Fruit fly (Drosophila melanogaster) whole organism, embryonic: ENCODE measurements around the gene CG33331.

Experiments used
- Atf6 ChIP-seq: fragments of 200-800 bp; sonication (Bioruptor generic); IDR thresholded peaks from 2 replicates; pipeline ENCODE4 v1.3.6; 2022; ENCODE audit warnings: missing biosample characterization, missing genetic modification characterization
- CG11093 ChIP-seq: fragments of 200-800 bp; sonication (Bioruptor generic); IDR thresholded peaks from 3 replicates; pipeline ENCODE4 v1.3.6; 2022; ENCODE audit warnings: missing biosample characterization, missing genetic modification characterization
- CG11560 ChIP-seq: fragments of 200-800 bp; sonication (Bioruptor generic); IDR thresholded peaks from 3 replicates; pipeline ENCODE4 v1.3.6; 2022; ENCODE audit warnings: missing biosample characterization, missing genetic modification characterization
- CG11695 ChIP-seq: fragments of 200-800 bp; sonication (Bioruptor generic); IDR thresholded peaks from 3 replicates; pipeline ENCODE4 v1.3.6; 2022; ENCODE audit warnings: missing biosample characterization, missing genetic modification characterization
- CG12236 ChIP-seq: fragments of 200-800 bp; sonication (Bioruptor generic); optimal IDR thresholded peaks from 2 replicates; lab custom pipeline; 2016; ENCODE audit warnings: missing biosample characterization, missing genetic modification characterization
- CG14050 ChIP-seq: fragments of 200-800 bp; sonication (Bioruptor generic); IDR thresholded peaks from 3 replicates; pipeline ENCODE4 v1.3.6; 2022; ENCODE audit warnings: missing biosample characterization, missing genetic modification characterization
- CG15011 ChIP-seq: fragments of 200-800 bp; sonication (Bioruptor generic); optimal IDR thresholded peaks from 3 replicates; lab custom pipeline; 2018; ENCODE audit warnings: missing biosample characterization, mild to moderate bottlenecking, missing genetic modification characterization
- CG17361 ChIP-seq: fragments of 200-800 bp; sonication (Bioruptor generic); IDR thresholded peaks from 3 replicates; pipeline ENCODE4 v1.3.6; 2022; ENCODE audit warnings: missing biosample characterization, missing genetic modification characterization
- CG17829 ChIP-seq: fragments of 200-800 bp; optimal IDR thresholded peaks from 2 replicates; lab custom pipeline; 2019; ENCODE audit warnings: missing biosample characterization, mild to moderate bottlenecking, missing genetic modification characterization, moderate library complexity
- CG18262 ChIP-seq: fragments of 200-800 bp; optimal IDR thresholded peaks from 3 replicates; lab custom pipeline; 2019; ENCODE audit warnings: missing biosample characterization, mild to moderate bottlenecking, missing genetic modification characterization, moderate library complexity
- CG18619 ChIP-seq: fragments of 200-800 bp; sonication (Bioruptor generic); optimal IDR thresholded peaks from 3 replicates; lab custom pipeline; 2017; ENCODE audit warnings: missing biosample characterization, mild to moderate bottlenecking, missing genetic modification characterization
- CG2120 ChIP-seq: fragments of 200-800 bp; sonication (Bioruptor generic); optimal IDR thresholded peaks from 3 replicates; lab custom pipeline; 2016; ENCODE audit warnings: missing biosample characterization, missing genetic modification characterization
- CG30403 ChIP-seq: fragments of 200-800 bp; sonication (Bioruptor generic); optimal IDR thresholded peaks from 3 replicates; lab custom pipeline; 2016; ENCODE audit warnings: missing biosample characterization, missing genetic modification characterization
- CG31365 ChIP-seq: fragments of 200-800 bp; sonication (Bioruptor generic); optimal IDR thresholded peaks from 2 replicates; lab custom pipeline; 2018; ENCODE audit warnings: missing biosample characterization, mild to moderate bottlenecking, missing genetic modification characterization
- CG3847 ChIP-seq: fragments of 200-800 bp; sonication (Bioruptor generic); IDR thresholded peaks from 2 replicates; pipeline ENCODE4 v1.3.6; 2022; ENCODE audit warnings: missing biosample characterization, missing genetic modification characterization
- CG6854 ChIP-seq: fragments of 200-800 bp; sonication (Bioruptor generic); optimal IDR thresholded peaks from 3 replicates; lab custom pipeline; 2017; ENCODE audit warnings: missing biosample characterization, mild to moderate bottlenecking, missing genetic modification characterization
- CG8290 ChIP-seq, 3 experiments: fragments of 200-800 bp; sonication (Bioruptor generic); optimal IDR thresholded peaks; 2 replicates each; lab custom pipeline; 2016 to 2019; ENCODE audit warnings: missing biosample characterization in 3 of 3, missing genetic modification characterization in 3 of 3, mild to moderate bottlenecking in 2 of 3, moderate library complexity in 1 of 3
- CG8924 ChIP-seq: fragments of 200-800 bp; optimal IDR thresholded peaks from 3 replicates; lab custom pipeline; 2019; ENCODE audit warnings: missing biosample characterization, mild to moderate bottlenecking, missing genetic modification characterization, moderate library complexity
- CG9727 ChIP-seq: fragments of 200-800 bp; sonication (Bioruptor generic); optimal IDR thresholded peaks from 3 replicates; lab custom pipeline; 2017; ENCODE audit warnings: missing biosample characterization, mild to moderate bottlenecking, missing genetic modification characterization
- D ChIP-seq, 2 experiments: fragments of 200-800 bp in 1 of 2; fragments of >200 bp in 1 of 2; sonication (Bioruptor generic) in 1 of 2; optimal IDR thresholded peaks; 2 replicates in 1 of 2; 3 replicates in 1 of 2; lab custom pipeline; 2017; ENCODE audit warnings: mild to moderate bottlenecking in 1 of 2, missing biosample characterization in 1 of 2, missing genetic modification characterization in 1 of 2, missing genetic modification reagents in 1 of 2
- HHEX ChIP-seq: fragments of 200-800 bp; sonication (Bioruptor generic); optimal IDR thresholded peaks from 3 replicates; lab custom pipeline; 2017; ENCODE audit warnings: missing biosample characterization, mild to moderate bottlenecking, missing genetic modification characterization, missing genetic modification reagents
- Hr3 ChIP-seq: fragments of 200-800 bp; sonication (Bioruptor generic); optimal IDR thresholded peaks from 3 replicates; lab custom pipeline; 2016; ENCODE audit warnings: missing biosample characterization, missing genetic modification characterization
- Jarid2 ChIP-seq: fragments of 200-800 bp; sonication (Bioruptor generic); optimal IDR thresholded peaks from 3 replicates; lab custom pipeline; 2017; ENCODE audit warnings: mild to moderate bottlenecking, missing biosample characterization, missing genetic modification reagents, missing genetic modification characterization
- Mrtf ChIP-seq: fragments of 200-800 bp; sonication (Bioruptor generic); IDR thresholded peaks from 3 replicates; pipeline ENCODE4 v1.3.6; 2022; ENCODE audit warnings: missing biosample characterization, missing genetic modification characterization
- NfI ChIP-seq: fragments of 200-800 bp; sonication (Bioruptor generic); optimal IDR thresholded peaks from 3 replicates; lab custom pipeline; 2018; ENCODE audit warnings: missing biosample characterization, mild to moderate bottlenecking, missing genetic modification characterization, moderate library complexity
- Poxn ChIP-seq: fragments of 200-800 bp; sonication (Bioruptor generic); IDR thresholded peaks from 2 replicates; pipeline ENCODE4 v1.3.6; 2022; ENCODE audit warnings: missing biosample characterization, missing genetic modification characterization
- Side ChIP-seq: fragments of 200-800 bp; sonication (Bioruptor generic); optimal IDR thresholded peaks from 2 replicates; lab custom pipeline; 2016; ENCODE audit warnings: missing biosample characterization, missing genetic modification characterization
- Sox102F ChIP-seq: fragments of 200-800 bp; sonication (Bioruptor generic); optimal IDR thresholded peaks from 2 replicates; lab custom pipeline; 2018; ENCODE audit warnings: missing biosample characterization, mild to moderate bottlenecking, missing genetic modification characterization, moderate library complexity
- Xrp1 ChIP-seq: fragments of 200-800 bp; sonication (Bioruptor generic); IDR thresholded peaks from 2 replicates; pipeline ENCODE4 v1.3.6; 2022; ENCODE audit warnings: missing biosample characterization, missing genetic modification characterization
- abd-A ChIP-seq: fragments of 200-800 bp; sonication (Bioruptor generic); optimal IDR thresholded peaks from 3 replicates; lab custom pipeline; 2019; ENCODE audit warnings: missing biosample characterization, mild to moderate bottlenecking, missing genetic modification characterization, moderate library complexity
- ac ChIP-seq: fragments of 200-800 bp; sonication (Bioruptor generic); optimal IDR thresholded peaks from 3 replicates; lab custom pipeline; 2017; ENCODE audit warnings: missing biosample characterization, mild to moderate bottlenecking, missing genetic modification characterization
- aop ChIP-seq: fragments of 200-800 bp; sonication (Bioruptor generic); IDR thresholded peaks from 2 replicates; pipeline ENCODE4 v1.3.6; 2022; ENCODE audit warnings: missing biosample characterization, missing genetic modification characterization
- ara ChIP-seq: fragments of 200-800 bp; sonication (Bioruptor generic); IDR thresholded peaks from 2 replicates; pipeline ENCODE4 v1.3.6; 2022; ENCODE audit warnings: missing biosample characterization, missing genetic modification characterization
- da ChIP-seq: fragments of 200-800 bp; sonication (Bioruptor generic); optimal IDR thresholded peaks from 2 replicates; lab custom pipeline; 2016; ENCODE audit warnings: missing biosample characterization, missing genetic modification characterization
- emc ChIP-seq: fragments of 200-800 bp; sonication (Bioruptor generic); optimal IDR thresholded peaks from 2 replicates; lab custom pipeline; 2016; ENCODE audit warnings: missing biosample characterization, missing genetic modification characterization
- esg ChIP-seq: fragments of 200-800 bp; sonication (Bioruptor generic); conservative IDR thresholded peaks from 2 replicates; pipeline ENCODE4 v1.3.6; 2022; ENCODE audit warnings: missing biosample characterization, missing genetic modification characterization
- fu2 ChIP-seq: fragments of 200-800 bp; sonication (Bioruptor generic); optimal IDR thresholded peaks from 2 replicates; lab custom pipeline; 2016; ENCODE audit warnings: missing biosample characterization, missing genetic modification characterization
- grn ChIP-seq: fragments of 200-800 bp; sonication (Bioruptor generic); optimal IDR thresholded peaks from 3 replicates; lab custom pipeline; 2017; ENCODE audit warnings: missing biosample characterization, missing genetic modification characterization
- lmd ChIP-seq: fragments of 200-800 bp; sonication (Bioruptor generic); IDR thresholded peaks from 2 replicates; pipeline ENCODE4 v1.3.6; 2022; ENCODE audit warnings: missing biosample characterization, missing genetic modification characterization
- luna ChIP-seq: fragments of 200-800 bp; sonication (Bioruptor generic); optimal IDR thresholded peaks from 2 replicates; lab custom pipeline; 2016; ENCODE audit warnings: missing biosample characterization, missing genetic modification characterization
- nerfin-2 ChIP-seq: fragments of 200-800 bp; sonication (Bioruptor generic); IDR thresholded peaks from 2 replicates; pipeline ENCODE4 v1.3.6; 2022; ENCODE audit warnings: missing biosample characterization, missing genetic modification characterization; ENCODE audit not compliant: partially characterized antibody
- onecut ChIP-seq: fragments of 200-800 bp; sonication (Bioruptor generic); IDR thresholded peaks from 2 replicates; pipeline ENCODE4 v1.3.6; 2022; ENCODE audit warnings: missing biosample characterization, missing genetic modification characterization
- salm ChIP-seq: fragments of 200-800 bp; sonication (Bioruptor generic); optimal IDR thresholded peaks from 2 replicates; lab custom pipeline; 2018; ENCODE audit warnings: missing biosample characterization, mild to moderate bottlenecking, missing genetic modification characterization
- sens ChIP-seq: fragments of 200-800 bp; sonication (Bioruptor generic); peaks from one replicate; lab custom pipeline; 2016; ENCODE audit warnings: missing biosample characterization, missing genetic modification characterization
- sens-2 ChIP-seq: fragments of 200-800 bp; sonication (Bioruptor generic); IDR thresholded peaks from 2 replicates; pipeline ENCODE4 v1.3.6; 2022; ENCODE audit warnings: missing biosample characterization, missing genetic modification characterization
- seq ChIP-seq: fragments of 200-800 bp; sonication (Bioruptor generic); IDR thresholded peaks from 2 replicates; pipeline ENCODE4 v1.3.6; 2022; ENCODE audit warnings: missing biosample characterization, missing genetic modification characterization
- slbo ChIP-seq: fragments of 200-800 bp; sonication (Bioruptor generic); IDR thresholded peaks from 2 replicates; pipeline ENCODE4 v1.3.6; 2022; ENCODE audit warnings: missing biosample characterization, missing genetic modification characterization
- sob ChIP-seq: fragments of 200-800 bp; sonication (Bioruptor generic); IDR thresholded peaks from 2 replicates; pipeline ENCODE4 v1.3.6; 2022; ENCODE audit warnings: missing biosample characterization, missing genetic modification characterization
- tap ChIP-seq: fragments of 200-800 bp; optimal IDR thresholded peaks from 3 replicates; lab custom pipeline; 2019; ENCODE audit warnings: missing biosample characterization, mild to moderate bottlenecking, missing genetic modification characterization, moderate library complexity
- twi ChIP-seq: fragments of 200-800 bp; optimal IDR thresholded peaks from 2 replicates; lab custom pipeline; 2019; ENCODE audit warnings: missing biosample characterization, mild to moderate bottlenecking, missing genetic modification characterization, moderate library complexity
- unpg ChIP-seq: fragments of 200-800 bp; sonication (Bioruptor generic); optimal IDR thresholded peaks from 3 replicates; lab custom pipeline; 2018; ENCODE audit warnings: missing biosample characterization, mild to moderate bottlenecking, missing genetic modification characterization, moderate library complexity

Gene CG33331

dm6 chr3R:14898280-14898756, 12.1 kb downstream of the CG33331 start, which contains the start of the genes Nup93-2 and CG3817 (continued):
- TF ChIP-seq sob (GFP tag; lab: Robert Waterston, UW) = peak; percentile 89
- TF ChIP-seq twi = peak; percentile 59
- TF ChIP-seq da (GFP tag; lab: Kevin White, UChicago) = no peak
- TF ChIP-seq CG8924 (tag; lab: Kevin White, UChicago) = peak; percentile 55
- TF ChIP-seq Jarid2 (GFP tag; lab: Kevin White, UChicago) = no peak
- peak; percentile 76 for TF ChIP-seq unpg (GFP tag; lab: Kevin White, UChicago)
- TF ChIP-seq CG12236 (GFP tag; lab: Kevin White, UChicago) = no peak
- peak; percentile 1 for TF ChIP-seq Sox102F (GFP tag; lab: Kevin White, UChicago)
- TF ChIP-seq seq (GFP tag; lab: Robert Waterston, UW) = no peak
- 0 out of 2 replicates have a peak, but pooled peaks have one; percentile 50 for TF ChIP-seq ara (GFP tag; lab: Robert Waterston, UW)
- no peak for TF ChIP-seq tap (tag; lab: Kevin White, UChicago)
- peak; percentile 72 for TF ChIP-seq Hr3
- peak; percentile 89 for TF ChIP-seq CG17361 (GFP tag; lab: Robert Waterston, UW)
- TF ChIP-seq sens-2 (GFP tag; lab: Robert Waterston, UW) = no peak
- no peak for TF ChIP-seq grn (GFP tag; lab: Kevin White, UChicago)
- TF ChIP-seq NfI = peak; percentile 71
- peak; percentile 83 for TF ChIP-seq slbo
- TF ChIP-seq CG30403 (GFP tag; lab: Kevin White, UChicago) = peak; percentile 88
- TF ChIP-seq Mrtf = peak; percentile 67
- peak; percentile 77 for TF ChIP-seq CG18262
- no peak for TF ChIP-seq onecut (GFP tag; lab: Robert Waterston, UW)
- peak; percentile 80 for TF ChIP-seq CG17829
- no peak for TF ChIP-seq CG6854 (GFP tag; lab: Kevin White, UChicago)
- no peak for TF ChIP-seq ac
- TF ChIP-seq Atf6 (GFP tag; lab: Robert Waterston, UW) = no peak
- 0 out of 2 replicates have a peak, but pooled peaks have one; percentile 48 for TF ChIP-seq nerfin-2 (GFP tag; lab: Robert Waterston, UW)
- TF ChIP-seq Side (GFP tag; lab: Kevin White, UChicago) = no peak
- no peak for TF ChIP-seq CG15011 (GFP tag; lab: Kevin White, UChicago)
- no peak for TF ChIP-seq Poxn (GFP tag; lab: Robert Waterston, UW)
- TF ChIP-seq CG11560 = peak; percentile 68
- peak; percentile 41; the same call in 1 of the 2 replicates for TF ChIP-seq Xrp1 (GFP tag; lab: Robert Waterston, UW)
- TF ChIP-seq CG11093 (GFP tag; lab: Robert Waterston, UW) = peak; percentile 64; the same call in 1 of the 3 replicates
- TF ChIP-seq CG18619 (GFP tag; lab: Kevin White, UChicago) = peak; percentile 40
- TF ChIP-seq abd-A (tag; lab: Kevin White, UChicago) = no peak
- TF ChIP-seq D (optimal IDR thresholded peaks at IDR 0.05; lab: Kevin White, UChicago) = no peak
- no peak for TF ChIP-seq D (GFP tag; optimal IDR thresholded peaks at IDR 0.05; lab: Kevin White, UChicago)
- peak; percentile 70 for TF ChIP-seq CG3847 (GFP tag; lab: Robert Waterston, UW)
- TF ChIP-seq CG2120 (GFP tag; lab: Kevin White, UChicago) = peak; percentile 64
- peak; percentile 71 for TF ChIP-seq lmd
- peak; percentile 89 for TF ChIP-seq sens (GFP tag; lab: Kevin White, UChicago)
- 0 out of 3 replicates have a peak, but pooled peaks have one; percentile 21 for TF ChIP-seq CG11695 (GFP tag; lab: Robert Waterston, UW)
- TF ChIP-seq salm = no peak
- TF ChIP-seq esg = no peak
- TF ChIP-seq CG14050 (GFP tag; lab: Robert Waterston, UW) = no peak
- TF ChIP-seq CG8290 (GFP tag; optimal IDR thresholded peaks at IDR 0.05; lab: Kevin White, UChicago) = peak; percentile 88
- peak in 1 of 2 experiments; percentile 49 for TF ChIP-seq CG8290 (tag; optimal IDR thresholded peaks at IDR 0.05; lab: Kevin White, UChicago)
- no peak for TF ChIP-seq aop (GFP tag; lab: Robert Waterston, UW)
- TF ChIP-seq HHEX (GFP tag; lab: Kevin White, UChicago) = no peak
- TF ChIP-seq emc (GFP tag; lab: Kevin White, UChicago) = no peak
- TF ChIP-seq luna = no peak
- no peak for TF ChIP-seq fu2 (GFP tag; lab: Kevin White, UChicago)
- TF ChIP-seq CG31365 = no peak
- TF ChIP-seq CG9727 (GFP tag; lab: Kevin White, UChicago) = peak; percentile 61
